Fruit fly (Drosophila melanogaster) whole organism, wandering third instar larva: ENCODE data around the gene Cp110.

ENCODE experiments used
- CrebA ChIP-seq: fragments of 200-800 bp; sonication (Bioruptor generic); optimal IDR thresholded peaks from 2 replicates; lab custom pipeline; 2016; ENCODE audit warnings: missing biosample characterization, mild to moderate bottlenecking, missing genetic modification characterization, borderline replicate concordance
- Hr78 ChIP-seq: fragments of >200 bp; optimal IDR thresholded peaks from 2 replicates; lab custom pipeline; 2017; ENCODE audit warnings: missing biosample characterization, missing genetic modification characterization
- br ChIP-seq: fragments of 200-800 bp; sonication (Bioruptor generic); optimal IDR thresholded peaks from 2 replicates; lab custom pipeline; 2016; ENCODE audit warnings: missing biosample characterization, missing genetic modification characterization
- brk ChIP-seq: fragments of 200-800 bp; sonication (Bioruptor generic); optimal IDR thresholded peaks from 2 replicates; lab custom pipeline; 2016; ENCODE audit warnings: missing biosample characterization, mild to moderate bottlenecking, missing genetic modification characterization
- ey ChIP-seq: fragments of 200-800 bp; sonication (Bioruptor generic); optimal IDR thresholded peaks from 2 replicates; lab custom pipeline; 2016; ENCODE audit warnings: missing biosample characterization, missing genetic modification characterization
- foxo ChIP-seq, 2 experiments: fragments of 200-800 bp; sonication (Bioruptor generic); optimal IDR thresholded peaks; 2 replicates in 1 of 2; 3 replicates in 1 of 2; lab custom pipeline; 2016 to 2017; ENCODE audit warnings: missing biosample characterization in 2 of 2, missing genetic modification characterization in 2 of 2
- fru ChIP-seq: fragments of 200-800 bp; sonication (Bioruptor generic); optimal IDR thresholded peaks from 3 replicates; lab custom pipeline; 2016; ENCODE audit warnings: missing biosample characterization, mild to moderate bottlenecking, missing genetic modification characterization
- h ChIP-seq: fragments of 200-800 bp; sonication (Bioruptor generic); optimal IDR thresholded peaks from 3 replicates; lab custom pipeline; 2016; ENCODE audit warnings: missing biosample characterization, mild to moderate bottlenecking, missing genetic modification characterization
- lola ChIP-seq: fragments of >200 bp; optimal IDR thresholded peaks from 2 replicates; lab custom pipeline; 2017; ENCODE audit warnings: missing biosample characterization, missing genetic modification characterization
- usp ChIP-seq: fragments of >200 bp; optimal IDR thresholded peaks from 2 replicates; lab custom pipeline; 2017; ENCODE audit warnings: missing biosample characterization, missing genetic modification characterization
- woc ChIP-seq: sonication (Bioruptor generic); optimal IDR thresholded peaks from 2 replicates; lab custom pipeline; 2016; ENCODE audit warnings: missing biosample characterization, mild to moderate bottlenecking, missing genetic modification characterization

dm6 chrX:22491028-22491769, 9.3 kb downstream of the Cp110 start:
- TF ChIP-seq br (GFP tag; lab: Kevin White, UChicago) (peak; percentile 3), ey (GFP tag; lab: Kevin White, UChicago) (no peak), h (GFP tag; lab: Kevin White, UChicago) (no peak), usp (no peak), CrebA (no peak), woc (peak; percentile 13), foxo (GFP tag; optimal IDR thresholded peaks at IDR 0.05; lab: Kevin White, UChicago) (peak in 1 of 2 experiments; percentile 70), Hr78 (no peak), fru (no peak), brk (no peak), lola (no peak)
